Worm (Caenorhabditis elegans): Measurements from ENCODE around the gene aff-1.

aff-1 gene

DNA sequence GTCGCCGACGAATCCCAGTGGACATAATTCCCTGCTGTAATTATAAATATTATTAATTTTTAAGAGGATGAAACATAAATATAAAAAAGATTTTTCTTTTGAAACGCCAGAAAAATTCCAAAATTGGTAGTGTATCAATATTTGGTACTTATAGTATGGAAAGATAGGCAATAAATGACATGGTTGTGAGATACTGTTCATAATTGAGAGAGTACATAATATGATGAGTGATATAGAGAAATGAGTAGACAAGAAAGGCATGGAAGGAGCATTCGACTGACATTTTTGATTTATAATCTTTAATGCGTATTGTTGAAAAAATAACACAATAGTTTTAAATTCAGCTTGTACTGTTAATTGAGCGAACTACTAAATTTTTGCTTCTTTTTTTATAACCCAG is 34.0 kb upstream of the aff-1 start, which contains the start of gene C44B7.11:
Gene C44B7.11, minus strand, starts transcription at position 34 of the 400 bp plus-strand sequence.
- TF ChIP-seq fos-1 (tag; optimal IDR thresholded peaks at IDR 0.05) (peak; percentile 52), nhr-23 (tag; optimal IDR thresholded peaks at IDR 0.05) (no peak)

- TF ChIP-seq elt-1 (tag; optimal IDR thresholded peaks at IDR 0.05) (no peak), snpc-4 (tag; optimal IDR thresholded peaks at IDR 0.05) (no peak), nhr-12 (tag; optimal IDR thresholded peaks at IDR 0.05) (no peak), sma-3 (GFP tag; optimal IDR thresholded peaks at IDR 0.05) (no peak), nhr-6 (tag; optimal IDR thresholded peaks at IDR 0.05) (no peak), lsy-2 (tag; optimal IDR thresholded peaks at IDR 0.05) (peak in 1 of 2 experiments; percentile 35), ztf-4 (tag; optimal IDR thresholded peaks at IDR 0.05) (no peak)
These were observed 30.2 kb upstream of the aff-1 start, which contains the start of gene adal-1 for ce11 chrII:6893589-6894245. Gene adal-1 (minus strand): TSS chrII:6893639.

DNA sequence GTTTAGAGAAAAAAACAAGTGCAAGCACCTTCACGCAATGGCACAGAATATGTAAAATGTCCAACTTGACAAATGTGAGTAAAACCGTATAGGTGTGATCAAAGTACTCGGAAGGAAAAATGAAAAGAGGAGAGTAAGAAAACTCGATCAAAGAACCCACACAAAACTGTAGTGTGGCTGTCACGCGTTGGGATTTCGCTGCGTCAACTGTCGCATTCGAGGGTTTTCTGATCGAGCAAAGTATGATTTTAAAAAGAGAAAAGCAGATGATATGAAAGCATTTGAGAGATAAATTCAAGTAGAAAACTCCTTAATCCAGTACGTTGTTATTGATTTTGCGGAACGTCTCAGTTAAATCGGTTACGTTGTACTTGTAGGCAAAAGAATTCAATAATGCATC is 28.3 kb upstream of the aff-1 start:
- TF ChIP-seq ztf-1 (GFP tag; conservative IDR thresholded peaks at IDR 0.05) (no peak), lin-11 (tag; optimal IDR thresholded peaks at IDR 0.05) (no peak), lin-13 (GFP tag; optimal IDR thresholded peaks at IDR 0.05) (no peak), alr-1 (tag; optimal IDR thresholded peaks at IDR 0.05) (no peak), nhr-77 (tag; optimal IDR thresholded peaks at IDR 0.05) (no peak), dmd-4 (tag; optimal IDR thresholded peaks at IDR 0.05) (no peak), F13H6.1 (tag; optimal IDR thresholded peaks at IDR 0.05) (peak; percentile 68), gmeb-1 (tag; optimal IDR thresholded peaks at IDR 0.05) (peak; percentile 50), unc-39 (tag; optimal IDR thresholded peaks at IDR 0.05) (no peak), R02D3.7 (tag; optimal IDR thresholded peaks at IDR 0.05) (no peak), sma-9 (GFP tag; optimal IDR thresholded peaks at IDR 0.05) (peak; percentile 87), sma-9 (tag; optimal IDR thresholded peaks at IDR 0.05) (no peak), mab-5 (tag; optimal IDR thresholded peaks at IDR 0.05) (no peak), nhr-6 (tag; optimal IDR thresholded peaks at IDR 0.05) (peak; percentile 47), snpc-4 (tag; optimal IDR thresholded peaks at IDR 0.05) (no peak), sma-3 (GFP tag; optimal IDR thresholded peaks at IDR 0.05) (peak; percentile 74), elt-3 (tag; optimal IDR thresholded peaks at IDR 0.05) (no peak), nhr-129 (tag; optimal IDR thresholded peaks at IDR 0.05) (peak; percentile 89), ama-1 (optimal IDR thresholded peaks at IDR 0.05) (peak; percentile 59), nhr-12 (tag; optimal IDR thresholded peaks at IDR 0.05) (no peak), nhr-11 (tag; optimal IDR thresholded peaks at IDR 0.05) (no peak), nhr-21 (tag; optimal IDR thresholded peaks at IDR 0.05) (peak; percentile 78), crh-2 (tag; optimal IDR thresholded peaks at IDR 0.05) (peak; percentile 60), ztf-4 (tag; optimal IDR thresholded peaks at IDR 0.05) (no peak), Y55F3AM.14 (GFP tag; optimal IDR thresholded peaks at IDR 0.05) (peak; percentile 6), nhr-25 (tag; optimal IDR thresholded peaks at IDR 0.05) (peak; percentile 36), lin-39 (tag; optimal IDR thresholded peaks at IDR 0.05) (no peak), mdl-1 (tag; optimal IDR thresholded peaks at IDR 0.05) (peak in 1 of 2 experiments; percentile 42), fos-1 (tag; optimal IDR thresholded peaks at IDR 0.05) (peak; percentile 64), zag-1 (tag; optimal IDR thresholded peaks at IDR 0.05) (no peak), lsy-2 (tag; optimal IDR thresholded peaks at IDR 0.05) (peak in 1 of 2 experiments; percentile 47), ztf-11 (tag; optimal IDR thresholded peaks at IDR 0.05) (no peak), ceh-16 (tag; optimal IDR thresholded peaks at IDR 0.05) (no peak), blmp-1 (tag; optimal IDR thresholded peaks at IDR 0.05; ENCODE audit: insufficient read depth) (peak; percentile 73), C34F6.9 (tag; optimal IDR thresholded peaks at IDR 0.05) (peak; percentile 11), nhr-237 (tag; optimal IDR thresholded peaks at IDR 0.05) (no peak)

DNA sequence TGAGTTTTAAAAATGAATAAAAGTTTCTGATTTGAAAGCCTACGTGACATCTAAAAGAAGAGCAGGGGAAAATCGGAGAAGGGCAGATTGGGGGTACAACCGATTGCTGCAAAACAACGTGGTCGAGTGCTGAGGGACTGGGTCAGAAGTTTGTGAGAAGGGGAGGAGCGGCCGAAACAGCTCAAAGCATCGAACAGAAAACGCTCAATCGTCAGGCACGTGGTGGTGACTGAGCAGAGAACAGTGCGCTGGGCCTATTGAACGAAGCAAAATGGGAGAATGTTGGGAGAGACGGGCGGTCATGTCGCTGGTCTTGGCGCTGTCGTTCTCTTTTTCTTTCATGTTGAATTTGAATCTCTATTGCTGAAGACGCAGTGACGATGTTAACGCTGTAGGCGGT is 27.6 kb upstream of the aff-1 start:
- TF ChIP-seq sma-9 (GFP tag; optimal IDR thresholded peaks at IDR 0.05) (peak; percentile 74), sma-9 (tag; optimal IDR thresholded peaks at IDR 0.05) (no peak), egl-27 (tag; optimal IDR thresholded peaks at IDR 0.05) (peak; percentile 43), sem-4 (tag; optimal IDR thresholded peaks at IDR 0.05) (peak; percentile 58), ztf-1 (GFP tag; conservative IDR thresholded peaks at IDR 0.05) (no peak), nhr-21 (tag; optimal IDR thresholded peaks at IDR 0.05) (peak; percentile 78), gmeb-1 (tag; optimal IDR thresholded peaks at IDR 0.05) (peak; percentile 7), mdl-1 (tag; optimal IDR thresholded peaks at IDR 0.05) (peak; percentile 60 to 92), elt-1 (tag; optimal IDR thresholded peaks at IDR 0.05) (no peak), C34F6.9 (tag; optimal IDR thresholded peaks at IDR 0.05) (peak; percentile 66), unc-39 (tag; optimal IDR thresholded peaks at IDR 0.05) (no peak), ztf-4 (tag; optimal IDR thresholded peaks at IDR 0.05) (peak; percentile 13), blmp-1 (tag; optimal IDR thresholded peaks at IDR 0.05; ENCODE audit: insufficient read depth) (peak; percentile 47), unc-62 (GFP tag; optimal IDR thresholded peaks at IDR 0.05) (no peak), elt-3 (tag; optimal IDR thresholded peaks at IDR 0.05) (no peak), ceh-82 (tag; optimal IDR thresholded peaks at IDR 0.05) (no peak), nhr-129 (tag; optimal IDR thresholded peaks at IDR 0.05) (peak; percentile 94), F13H6.1 (tag; optimal IDR thresholded peaks at IDR 0.05) (peak; percentile 63), nhr-77 (tag; optimal IDR thresholded peaks at IDR 0.05) (no peak), crh-2 (tag; optimal IDR thresholded peaks at IDR 0.05) (peak; percentile 32), nhr-25 (tag; optimal IDR thresholded peaks at IDR 0.05) (peak; percentile 40), lin-11 (tag; optimal IDR thresholded peaks at IDR 0.05) (peak; percentile 26), R02D3.7 (tag; optimal IDR thresholded peaks at IDR 0.05) (no peak), sma-3 (GFP tag; optimal IDR thresholded peaks at IDR 0.05) (peak; percentile 54), ama-1 (optimal IDR thresholded peaks at IDR 0.05) (peak; percentile 88), mbf-1 (tag; optimal IDR thresholded peaks at IDR 0.05) (no peak), lin-13 (GFP tag; optimal IDR thresholded peaks at IDR 0.05) (peak; percentile 32), ZK546.5 (tag; optimal IDR thresholded peaks at IDR 0.05) (no peak), snpc-4 (tag; optimal IDR thresholded peaks at IDR 0.05) (peak; percentile 21), lsy-2 (tag; optimal IDR thresholded peaks at IDR 0.05) (peak in 1 of 2 experiments; percentile 11)

Measured in whole organism, L2 larva.